Fruit fly (Drosophila melanogaster): ENCODE results near the gene baz.

DNA sequence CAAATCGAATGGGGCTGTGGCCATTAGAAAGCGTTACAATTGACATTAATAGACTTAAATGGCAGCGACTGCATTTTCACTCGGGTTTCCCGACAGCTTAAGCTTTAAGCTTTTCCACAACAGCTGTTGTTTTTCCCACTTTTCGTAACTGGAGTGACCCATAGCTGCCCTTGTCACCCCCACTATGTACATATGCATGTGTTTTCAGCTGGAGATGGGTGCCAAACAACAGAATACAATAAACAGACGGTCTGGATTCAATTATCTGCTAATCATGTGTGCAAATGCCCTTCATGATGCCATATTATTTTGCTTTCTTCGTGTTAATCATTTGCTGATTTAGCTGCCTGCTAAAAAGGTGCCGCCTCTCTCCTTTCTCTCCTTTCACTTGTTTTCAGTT, 23.7 kb downstream of the baz start:
- TF ChIP-seq CG8478 (optimal IDR thresholded peaks at IDR 0.05) (no peak), CTCF (optimal IDR thresholded peaks at IDR 0.05) (no peak)
